Fruit fly (Drosophila melanogaster): Measurements from ENCODE around the gene CG43394.
A peak's percentile ranks its signal among the peaks of the same experiment; 100 is the strongest.

Gene CG43394

dm6 chr2L:8159498-8159897 is 13.9 kb downstream of the CG43394 start, which contains the start of the genes PAPLA1 and Rbsn-5 (continued):
- TF ChIP-seq B-H1 (GFP tag; IDR thresholded peaks at IDR 0.05) (peak; percentile 90), CG15696 (tag; optimal IDR thresholded peaks at IDR 0.05) (peak; percentile 86), Chrac-16 (GFP tag; optimal IDR thresholded peaks at IDR 0.05) (peak; percentile 94), vvl (GFP tag; IDR thresholded peaks at IDR 0.05) (peak; percentile 95), D19A (tag; optimal IDR thresholded peaks at IDR 0.05) (peak; percentile 86), sd (tag; optimal IDR thresholded peaks at IDR 0.05) (peak; percentile 86), CG17186 (GFP tag; optimal IDR thresholded peaks at IDR 0.05) (peak; percentile 84), CG3838 (GFP tag; optimal IDR thresholded peaks at IDR 0.05) (peak; percentile 75), fd64A (GFP tag; optimal IDR thresholded peaks at IDR 0.05) (peak; percentile 37), CG12942 (GFP tag; optimal IDR thresholded peaks at IDR 0.05) (peak; percentile 94), CG18764 (GFP tag; optimal IDR thresholded peaks at IDR 0.05) (peak; percentile 91), dmrt11E (tag; optimal IDR thresholded peaks at IDR 0.05) (peak; percentile 76), CG6654 (GFP tag; optimal IDR thresholded peaks at IDR 0.05) (peak; percentile 78), tgo (GFP tag; IDR thresholded peaks at IDR 0.05) (peak; percentile 92), fru (optimal IDR thresholded peaks at IDR 0.05) (no peak), CG17385 (GFP tag; optimal IDR thresholded peaks at IDR 0.05) (peak; percentile 100), kni (GFP tag; optimal IDR thresholded peaks at IDR 0.05) (peak; percentile 69), CG13624 (GFP tag; optimal IDR thresholded peaks at IDR 0.05) (peak; percentile 96), Dll (GFP tag; IDR thresholded peaks at IDR 0.05; ENCODE audit: partially characterized antibody) (peak; percentile 51; the same call in 3 of the 4 replicates), CG10565 (GFP tag; optimal IDR thresholded peaks at IDR 0.05) (peak; percentile 74), gsb (GFP tag; IDR thresholded peaks at IDR 0.05) (peak; percentile 77; the same call in 1 of the 2 replicates), CG7556 (GFP tag; optimal IDR thresholded peaks at IDR 0.05) (peak; percentile 87), CG13296 (GFP tag; optimal IDR thresholded peaks at IDR 0.05) (peak; percentile 93), pros (GFP tag; optimal IDR thresholded peaks at IDR 0.05) (peak; percentile 27), HLH54F (GFP tag; optimal IDR thresholded peaks at IDR 0.05) (peak; percentile 96), CG11456 (GFP tag; IDR thresholded peaks at IDR 0.05) (peak; percentile 92), CG11093 (GFP tag; IDR thresholded peaks at IDR 0.05) (peak; percentile 88), Pdp1 (GFP tag; optimal IDR thresholded peaks at IDR 0.05) (peak; percentile 93 to 97), dimm (GFP tag; IDR thresholded peaks at IDR 0.05) (peak; percentile 73), nerfin-2 (GFP tag; IDR thresholded peaks at IDR 0.05; ENCODE audit: partially characterized antibody) (no peak), Bgb (GFP tag; IDR thresholded peaks at IDR 0.05; ENCODE audit: partially characterized antibody) (peak; percentile 15; the same call in 1 of the 2 replicates), al (GFP tag; IDR thresholded peaks at IDR 0.05) (peak; percentile 93), CG8359 (GFP tag; optimal IDR thresholded peaks at IDR 0.05; ENCODE audit: borderline replicate concordance) (peak; percentile 62), maf-S (GFP tag; optimal IDR thresholded peaks at IDR 0.05) (peak; percentile 95), CG18476 (GFP tag; optimal IDR thresholded peaks at IDR 0.05) (peak; percentile 91), CG15601 (tag; optimal IDR thresholded peaks at IDR 0.05) (peak; percentile 89), CG6689 (GFP tag; IDR thresholded peaks at IDR 0.05) (peak; percentile 93), Elba2 (GFP tag; optimal IDR thresholded peaks at IDR 0.05) (peak; percentile 45), dmrt99B (tag; optimal IDR thresholded peaks at IDR 0.05) (peak; percentile 91), inv (GFP tag; IDR thresholded peaks at IDR 0.05; ENCODE audit: partially characterized antibody) (no peak), sisA (GFP tag; IDR thresholded peaks at IDR 0.05) (peak; percentile 96), slbo (GFP tag; IDR thresholded peaks at IDR 0.05) (peak; percentile 97), CG8290 (GFP tag; optimal IDR thresholded peaks at IDR 0.05) (peak; percentile 93), CG8290 (tag; optimal IDR thresholded peaks at IDR 0.05) (peak; percentile 30 to 93), kay (GFP tag; optimal IDR thresholded peaks at IDR 0.05) (peak; percentile 95), oc (tag; optimal IDR thresholded peaks at IDR 0.05) (peak; percentile 98), CG30020 (tag; optimal IDR thresholded peaks at IDR 0.05) (peak; percentile 72), CG17612 (GFP tag; IDR thresholded peaks at IDR 0.05) (peak; percentile 88), Dp (GFP tag; optimal IDR thresholded peaks at IDR 0.05) (peak; percentile 28), fd102C (GFP tag; optimal IDR thresholded peaks at IDR 0.05) (no peak), CG1792 (GFP tag; optimal IDR thresholded peaks at IDR 0.05) (peak; percentile 91)

Measured in whole organism, embryonic.